Worm (Caenorhabditis elegans) whole organism, L4 larva: Measurements from ENCODE around the gene spcs-2.

Experiments
- R02D3.7 ChIP-seq: fragments of 150-350 bp; sonication (generic microtip); optimal IDR thresholded peaks from 3 replicates; lab custom pipeline; 2014; ENCODE audit warnings: missing biosample characterization, missing genetic modification characterization
- Y105C5A.15 ChIP-seq: fragments of 200-800 bp; sonication (Bioruptor generic); IDR thresholded peaks from 2 replicates; pipeline ENCODE4 v1.3.6; 2022; ENCODE audit warnings: missing genetic modification characterization, missing compliant biosample characterization
- ZK546.5 ChIP-seq, 2 experiments: sonication (generic microtip); optimal IDR thresholded peaks; 2 replicates each; lab custom pipeline; 2017; ENCODE audit warnings: missing biosample characterization in 2 of 2, missing genetic modification characterization in 2 of 2
- arid-1 ChIP-seq: fragments of 200-800 bp; sonication (Bioruptor generic); conservative IDR thresholded peaks from 2 replicates; pipeline ENCODE4 v1.3.6; 2022; ENCODE audit warnings: missing genetic modification reagents, missing genetic modification characterization, missing compliant biosample characterization
- ceh-82 ChIP-seq: sonication (generic microtip); optimal IDR thresholded peaks from 2 replicates; lab custom pipeline; 2017; ENCODE audit warnings: missing biosample characterization, missing genetic modification characterization
- hif-1 ChIP-seq, 2 experiments: sonication (generic microtip); optimal IDR thresholded peaks; 2 replicates each; lab custom pipeline; 2016 to 2017; ENCODE audit warnings: missing compliant biosample characterization in 2 of 2, missing genetic modification characterization in 2 of 2, missing genetic modification reagents in 2 of 2, missing genotype in 2 of 2, mild to moderate bottlenecking in 1 of 2
- lin-29 ChIP-seq: fragments of 200-800 bp; sonication (Bioruptor generic); IDR thresholded peaks from 2 replicates; pipeline ENCODE4 v1.3.6; 2022; ENCODE audit warnings: missing genetic modification reagents, missing genetic modification characterization, missing compliant biosample characterization
- nhr-10 ChIP-seq: fragments of 150-350 bp; optimal IDR thresholded peaks from 2 replicates; lab custom pipeline; 2014; ENCODE audit warnings: missing biosample characterization, missing genetic modification characterization
- nhr-237 ChIP-seq: sonication (generic microtip); optimal IDR thresholded peaks from 2 replicates; lab custom pipeline; 2017; ENCODE audit warnings: missing biosample characterization, missing genetic modification characterization
- nhr-48 ChIP-seq: sonication (generic microtip); optimal IDR thresholded peaks from 2 replicates; lab custom pipeline; 2016; ENCODE audit warnings: mild to moderate bottlenecking, missing genetic modification characterization, missing compliant biosample characterization
- snpc-4 ChIP-seq: fragments of 150-350 bp; optimal IDR thresholded peaks from 2 replicates; lab custom pipeline; 2014; ENCODE audit warnings: missing biosample characterization, missing genetic modification characterization
- ztf-11 ChIP-seq: fragments of 150-350 bp; optimal IDR thresholded peaks from 2 replicates; lab custom pipeline; 2014; ENCODE audit warnings: missing biosample characterization, missing genetic modification characterization

ce11 chrIII:12917852-12918251 is 43.0 kb downstream of the spcs-2 start:
- TF ChIP-seq R02D3.7 (no peak), lin-29 (no peak), snpc-4 (tag; lab: Kevin White, UChicago) (no peak), hif-1 (tag; optimal IDR thresholded peaks at IDR 0.05; lab: Kevin White, UChicago) (no peak), ceh-82 (tag; lab: Kevin White, UChicago) (no peak), ztf-11 (tag; lab: Kevin White, UChicago) (no peak), nhr-237 (no peak), arid-1 (GFP tag; lab: Robert Waterston, UW) (no peak), nhr-10 (tag; lab: Kevin White, UChicago) (no peak), nhr-48 (tag; lab: Kevin White, UChicago) (no peak), ZK546.5 (tag; optimal IDR thresholded peaks at IDR 0.05; lab: Kevin White, UChicago) (no peak), Y105C5A.15 (no peak)
